Worm (Caenorhabditis elegans) whole organism, L4 larva: ENCODE data around the gene mif-1.

ENCODE experiments used
- F10B5.3 ChIP-seq: sonication (generic microtip); optimal IDR thresholded peaks from 2 replicates; lab custom pipeline; 2016; ENCODE audit warnings: mild to moderate bottlenecking, missing genetic modification characterization, missing compliant biosample characterization
- F44E2.7 ChIP-seq: fragments of 200-800 bp; sonication (Bioruptor generic); IDR thresholded peaks from 2 replicates; pipeline ENCODE4 v2.1.2; 2022; ENCODE audit warnings: missing genetic modification characterization, missing compliant biosample characterization
- F49E8.2 ChIP-seq: sonication (generic microtip); optimal IDR thresholded peaks from 2 replicates; lab custom pipeline; 2016; ENCODE audit warnings: missing compliant biosample characterization, mild to moderate bottlenecking, missing genetic modification characterization, borderline replicate concordance
- Y105C5A.15 ChIP-seq: fragments of 200-800 bp; sonication (Bioruptor generic); IDR thresholded peaks from 2 replicates; pipeline ENCODE4 v1.3.6; 2022; ENCODE audit warnings: missing genetic modification characterization, missing compliant biosample characterization
- Y48G9A.11 ChIP-seq: fragments of 200-800 bp; sonication (Bioruptor generic); IDR thresholded peaks from 2 replicates; pipeline ENCODE4 v1.3.6; 2022; ENCODE audit warnings: missing genetic modification reagents, missing genetic modification characterization, missing compliant biosample characterization
- Y5F2A.4 ChIP-seq: fragments of 200-800 bp; sonication (Bioruptor generic); optimal IDR thresholded peaks from 2 replicates; lab custom pipeline; 2018; ENCODE audit warnings: mild to moderate bottlenecking, missing genetic modification characterization, missing compliant biosample characterization
- ZK337.2 ChIP-seq: fragments of 200-800 bp; sonication (Bioruptor generic); IDR thresholded peaks from 2 replicates; pipeline ENCODE4 v1.3.6; 2022; ENCODE audit warnings: missing genetic modification reagents, missing genetic modification characterization, missing compliant biosample characterization
- ZK546.5 ChIP-seq, 2 experiments: sonication (generic microtip); optimal IDR thresholded peaks; 2 replicates each; lab custom pipeline; 2017; ENCODE audit warnings: missing biosample characterization in 2 of 2, missing genetic modification characterization in 2 of 2
- aha-1 ChIP-seq: fragments of 150-350 bp; peaks from one replicate; lab custom pipeline; 2014; ENCODE audit warnings: missing biosample characterization, missing genetic modification characterization
- aly-2 ChIP-seq: sonication (generic microtip); optimal IDR thresholded peaks from 2 replicates; lab custom pipeline; 2018; ENCODE audit warnings: missing biosample characterization, missing genetic modification characterization
- ama-1 ChIP-seq: fragments of 150-350 bp; optimal IDR thresholded peaks from 2 replicates; lab custom pipeline; 2014; ENCODE audit warnings: inconsistent platforms, mixed read lengths
- arid-1 ChIP-seq: fragments of 200-800 bp; sonication (Bioruptor generic); conservative IDR thresholded peaks from 2 replicates; pipeline ENCODE4 v1.3.6; 2022; ENCODE audit warnings: missing genetic modification reagents, missing genetic modification characterization, missing compliant biosample characterization
- ceh-20 ChIP-seq: fragments of 200-800 bp; sonication (Bioruptor generic); IDR thresholded peaks from 2 replicates; pipeline ENCODE4 v1.3.6; 2022; ENCODE audit warnings: missing genetic modification reagents, missing genetic modification characterization, missing compliant biosample characterization
- cey-2 ChIP-seq: sonication (generic microtip); optimal IDR thresholded peaks from 3 replicates; lab custom pipeline; 2017; ENCODE audit warnings: missing genetic modification characterization, mild to moderate bottlenecking, missing compliant biosample characterization, antibody characterized with exemption, borderline replicate concordance; ENCODE audit not compliant: insufficient read depth
- ctbp-1 ChIP-seq: fragments of 200-800 bp; sonication (Bioruptor generic); IDR thresholded peaks from 2 replicates; pipeline ENCODE4 v1.3.6; 2022; ENCODE audit warnings: missing genetic modification reagents, missing genetic modification characterization, missing compliant biosample characterization
- dpl-1 ChIP-seq: fragments of 150-350 bp; optimal IDR thresholded peaks from 2 replicates; lab custom pipeline; 2014; ENCODE audit warnings: missing biosample characterization, missing genetic modification reagents, missing genetic modification characterization
- dve-1 ChIP-seq: sonication (generic microtip); optimal IDR thresholded peaks from 2 replicates; lab custom pipeline; 2017; ENCODE audit warnings: antibody characterized with exemption, mild to moderate bottlenecking, missing genetic modification characterization, missing compliant biosample characterization; ENCODE audit not compliant: insufficient read depth
- egl-27 ChIP-seq: sonication (generic microtip); optimal IDR thresholded peaks from 3 replicates; lab custom pipeline; 2017; ENCODE audit warnings: missing biosample characterization, missing genetic modification reagents, missing genetic modification characterization
- egl-43 ChIP-seq: fragments of 200-800 bp; sonication (Bioruptor generic); IDR thresholded peaks from 2 replicates; pipeline ENCODE4 v1.3.6; 2022; ENCODE audit warnings: missing genetic modification reagents, missing genetic modification characterization, missing compliant biosample characterization
- fkh-10 ChIP-seq: fragments of 150-350 bp; optimal IDR thresholded peaks from 2 replicates; lab custom pipeline; 2014; ENCODE audit warnings: missing biosample characterization, missing genetic modification reagents, missing genetic modification characterization
- hlh-30 ChIP-seq: sonication (generic microtip); optimal IDR thresholded peaks from 2 replicates; lab custom pipeline; 2017; ENCODE audit warnings: antibody characterized with exemption, mild to moderate bottlenecking, missing genetic modification characterization, missing compliant biosample characterization; ENCODE audit not compliant: insufficient read depth
- lim-7 ChIP-seq: fragments of 200-800 bp; sonication (Bioruptor generic); IDR thresholded peaks from 2 replicates; pipeline ENCODE4 v1.3.6; 2022; ENCODE audit warnings: missing genetic modification characterization, missing compliant biosample characterization
- lin-1 ChIP-seq: fragments of 200-800 bp; sonication (Bioruptor generic); IDR thresholded peaks from 2 replicates; pipeline ENCODE4 v1.3.6; 2022; ENCODE audit warnings: missing genetic modification reagents, missing genetic modification characterization, missing compliant biosample characterization
- lin-15B ChIP-seq: fragments of 150-350 bp; sonication (generic microtip); optimal IDR thresholded peaks from 3 replicates; lab custom pipeline; 2014; ENCODE audit warnings: missing biosample characterization, missing genetic modification characterization
- madf-9 ChIP-seq: fragments of 200-800 bp; sonication (Bioruptor generic); conservative IDR thresholded peaks from 2 replicates; pipeline ENCODE4 v1.3.6; 2022; ENCODE audit warnings: missing genetic modification reagents, missing genetic modification characterization, missing compliant biosample characterization
- mdt-29 ChIP-seq: fragments of 200-800 bp; sonication (Bioruptor generic); IDR thresholded peaks from 2 replicates; pipeline ENCODE4 v1.3.6; 2022; ENCODE audit warnings: missing genetic modification reagents, missing genetic modification characterization, missing compliant biosample characterization
- mep-1 ChIP-seq: fragments of 150-350 bp; sonication (generic microtip); optimal IDR thresholded peaks from 3 replicates; lab custom pipeline; 2014; ENCODE audit warnings: missing biosample characterization, missing genetic modification characterization
- nhr-10 ChIP-seq: fragments of 150-350 bp; optimal IDR thresholded peaks from 2 replicates; lab custom pipeline; 2014; ENCODE audit warnings: missing biosample characterization, missing genetic modification characterization
- nhr-111 ChIP-seq: fragments of 200-800 bp; sonication (Bioruptor generic); optimal IDR thresholded peaks from 2 replicates; lab custom pipeline; 2018; ENCODE audit warnings: mild to moderate bottlenecking, missing genetic modification characterization, missing compliant biosample characterization
- nhr-237 ChIP-seq: sonication (generic microtip); optimal IDR thresholded peaks from 2 replicates; lab custom pipeline; 2017; ENCODE audit warnings: missing biosample characterization, missing genetic modification characterization
- nhr-28 ChIP-seq: fragments of 150-350 bp; optimal IDR thresholded peaks from 2 replicates; lab custom pipeline; 2014; ENCODE audit warnings: missing biosample characterization, missing genetic modification characterization
- nhr-6 ChIP-seq: fragments of 150-350 bp; optimal IDR thresholded peaks from 2 replicates; lab custom pipeline; 2014; ENCODE audit warnings: missing biosample characterization, missing genetic modification characterization
- nhr-76 ChIP-seq: fragments of 150-350 bp; optimal IDR thresholded peaks from 2 replicates; lab custom pipeline; 2014; ENCODE audit warnings: missing biosample characterization, missing genetic modification characterization
- nhr-77 ChIP-seq: fragments of 150-350 bp; optimal IDR thresholded peaks from 2 replicates; lab custom pipeline; 2014; ENCODE audit warnings: missing biosample characterization, missing genetic modification characterization
- php-3 ChIP-seq: fragments of 200-800 bp; sonication (Bioruptor generic); IDR thresholded peaks from 2 replicates; pipeline ENCODE4 v1.3.6; 2022; ENCODE audit warnings: missing genetic modification reagents, missing genetic modification characterization, missing compliant biosample characterization
- rbr-2 ChIP-seq: sonication (generic microtip); optimal IDR thresholded peaks from 2 replicates; lab custom pipeline; 2016; ENCODE audit warnings: missing genotype, missing genetic modification characterization, missing compliant biosample characterization
- saeg-2 ChIP-seq: fragments of 200-800 bp; sonication (Bioruptor generic); IDR thresholded peaks from 2 replicates; pipeline ENCODE4 v1.3.6; 2022; ENCODE audit warnings: missing genetic modification reagents, missing genetic modification characterization, missing compliant biosample characterization
- skn-1 ChIP-seq: fragments of 150-350 bp; optimal IDR thresholded peaks from 2 replicates; lab custom pipeline; 2014; ENCODE audit warnings: missing biosample characterization, missing genetic modification characterization
- snpc-1.2 ChIP-seq: fragments of 200-800 bp; sonication (Bioruptor generic); IDR thresholded peaks from 2 replicates; pipeline ENCODE4 v1.3.6; 2022; ENCODE audit warnings: missing genetic modification reagents, missing genetic modification characterization, missing compliant biosample characterization
- snpc-4 ChIP-seq: fragments of 150-350 bp; optimal IDR thresholded peaks from 2 replicates; lab custom pipeline; 2014; ENCODE audit warnings: missing biosample characterization, missing genetic modification characterization
- spr-1 ChIP-seq: sonication (generic microtip); optimal IDR thresholded peaks from 2 replicates; lab custom pipeline; 2016; ENCODE audit warnings: mild to moderate bottlenecking, missing genetic modification characterization, missing compliant biosample characterization
- spr-3 ChIP-seq: fragments of 200-800 bp; sonication (Bioruptor generic); optimal IDR thresholded peaks from 2 replicates; lab custom pipeline; 2018; ENCODE audit warnings: mild to moderate bottlenecking, missing genetic modification characterization, missing compliant biosample characterization
- tag-97 ChIP-seq: fragments of 200-800 bp; sonication (Bioruptor generic); IDR thresholded peaks from 2 replicates; pipeline ENCODE4 v1.3.6; 2022; ENCODE audit warnings: missing genetic modification characterization, missing compliant biosample characterization
- unc-39 ChIP-seq: sonication (generic microtip); optimal IDR thresholded peaks from 2 replicates; lab custom pipeline; 2017; ENCODE audit warnings: missing biosample characterization, missing genetic modification characterization
- vab-7 ChIP-seq: fragments of 200-800 bp; sonication (Bioruptor generic); IDR thresholded peaks from 2 replicates; pipeline ENCODE4 v1.3.6; 2022; ENCODE audit warnings: missing genetic modification reagents, missing genetic modification characterization, missing compliant biosample characterization
- zag-1 ChIP-seq: fragments of 150-350 bp; optimal IDR thresholded peaks from 2 replicates; lab custom pipeline; 2014; ENCODE audit warnings: missing biosample characterization, missing genetic modification characterization
- zfp-3 ChIP-seq: fragments of 200-800 bp; sonication (Bioruptor generic); conservative IDR thresholded peaks from 2 replicates; pipeline ENCODE4 v1.3.6; 2022; ENCODE audit warnings: missing genetic modification reagents, missing genetic modification characterization, missing compliant biosample characterization
- zip-11 ChIP-seq: fragments of 200-800 bp; sonication (Bioruptor generic); IDR thresholded peaks from 2 replicates; pipeline ENCODE4 v1.3.6; 2022; ENCODE audit warnings: missing genetic modification characterization, missing compliant biosample characterization
- ztf-7 ChIP-seq: fragments of 150-350 bp; optimal IDR thresholded peaks from 2 replicates; lab custom pipeline; 2014; ENCODE audit warnings: missing biosample characterization, missing genetic modification characterization

mif-1 gene

ce11 chrIII:11830522-11831489 is 17.1 kb upstream of the mif-1 start (continued):
- peak; percentile 42 for TF ChIP-seq spr-3 (GFP tag; lab: Kevin White, UChicago)
- TF ChIP-seq ceh-20 (GFP tag; lab: Robert Waterston, UW), result peak; percentile 58
- TF ChIP-seq ztf-7 (tag; lab: Kevin White, UChicago), result no peak
- peak; percentile 61 for TF ChIP-seq ama-1 (lab: Kevin White, UChicago)
- TF ChIP-seq ZK337.2 (GFP tag; lab: Robert Waterston, UW), result 0 out of 2 replicates have a peak, but pooled peaks have one; percentile 10
- TF ChIP-seq egl-27 (tag; lab: Kevin White, UChicago), result no peak
- TF ChIP-seq arid-1, result peak; percentile 48; the same call in 1 of the 2 replicates
- TF ChIP-seq tag-97 (GFP tag; lab: Robert Waterston, UW), result no peak
- TF ChIP-seq zag-1 (tag; lab: Kevin White, UChicago), result no peak
- no peak for TF ChIP-seq nhr-28 (tag; lab: Kevin White, UChicago)
- peak; percentile 32 for TF ChIP-seq nhr-111 (GFP tag; lab: Kevin White, UChicago)
- peak; percentile 77 for TF ChIP-seq aha-1
- TF ChIP-seq nhr-76 (tag; lab: Kevin White, UChicago), result no peak
- no peak for TF ChIP-seq F49E8.2
- TF ChIP-seq php-3 (GFP tag; lab: Robert Waterston, UW), result peak; percentile 56
- no peak for TF ChIP-seq F10B5.3 (tag; lab: Kevin White, UChicago)
- TF ChIP-seq unc-39 (tag; lab: Kevin White, UChicago), result no peak
- TF ChIP-seq cey-2 (tag; lab: Kevin White, UChicago), result no peak
- 0 out of 2 replicates have a peak, but pooled peaks have one; percentile 6 for TF ChIP-seq Y105C5A.15 (GFP tag; lab: Robert Waterston, UW)
- peak; percentile 69 for TF ChIP-seq snpc-1.2 (GFP tag; lab: Robert Waterston, UW)
- no peak for TF ChIP-seq saeg-2 (GFP tag; lab: Robert Waterston, UW)
- TF ChIP-seq vab-7, result 0 out of 2 replicates have a peak, but pooled peaks have one; percentile 7
- TF ChIP-seq Y5F2A.4 (GFP tag; lab: Kevin White, UChicago), result no peak
- TF ChIP-seq lim-7 (GFP tag; lab: Robert Waterston, UW), result peak; percentile 56
- no peak for TF ChIP-seq nhr-10 (tag; lab: Kevin White, UChicago)
- TF ChIP-seq ZK546.5 (tag; optimal IDR thresholded peaks at IDR 0.05; lab: Kevin White, UChicago), result no peak
- TF ChIP-seq mep-1 (tag; lab: Kevin White, UChicago), result peak; percentile 38
- TF ChIP-seq nhr-77 (tag; lab: Kevin White, UChicago), result peak; percentile 11
- peak; percentile 34 for TF ChIP-seq aly-2 (tag; lab: Kevin White, UChicago)
- no peak for TF ChIP-seq skn-1 (tag; lab: Kevin White, UChicago)
- no peak for TF ChIP-seq snpc-4 (tag; lab: Kevin White, UChicago)
- peak; percentile 14 for TF ChIP-seq spr-1 (tag; lab: Kevin White, UChicago)
- no peak for TF ChIP-seq lin-15B (tag; lab: Kevin White, UChicago)
- TF ChIP-seq madf-9 (GFP tag; lab: Robert Waterston, UW), result 0 out of 2 replicates have a peak, but pooled peaks have one; percentile 34
- no peak for TF ChIP-seq F44E2.7 (GFP tag; lab: Robert Waterston, UW)
- TF ChIP-seq mdt-29 (GFP tag; lab: Robert Waterston, UW), result peak; percentile 69
- TF ChIP-seq zip-11 (GFP tag; lab: Robert Waterston, UW), result no peak
- peak; percentile 73; the same call in 1 of the 2 replicates for TF ChIP-seq zfp-3 (GFP tag; lab: Robert Waterston, UW)
- no peak for TF ChIP-seq nhr-237 (tag; lab: Kevin White, UChicago)
- TF ChIP-seq fkh-10, result no peak
- no peak for TF ChIP-seq lin-1 (GFP tag; lab: Robert Waterston, UW)
- 0 out of 2 replicates have a peak, but pooled peaks have one; percentile 20 for TF ChIP-seq Y48G9A.11 (GFP tag; lab: Robert Waterston, UW)
- 0 out of 2 replicates have a peak, but pooled peaks have one; percentile 8 for TF ChIP-seq ctbp-1 (GFP tag; lab: Robert Waterston, UW)
- no peak for TF ChIP-seq nhr-6
- peak; percentile 76; the same call in 1 of the 2 replicates for TF ChIP-seq egl-43 (GFP tag; lab: Robert Waterston, UW)
- no peak for TF ChIP-seq rbr-2 (tag; lab: Kevin White, UChicago)
- peak; percentile 18 for TF ChIP-seq dve-1 (tag; lab: Kevin White, UChicago)
- no peak for TF ChIP-seq hlh-30 (tag; lab: Kevin White, UChicago)
- no peak for TF ChIP-seq dpl-1 (GFP tag; lab: Kevin White, UChicago)
